Worm (Caenorhabditis elegans): ENCODE results near the gene F16B4.4.

- TF ChIP-seq dpl-1 (GFP tag; optimal IDR thresholded peaks at IDR 0.05) = no peak
- no peak for TF ChIP-seq nhr-76 (tag; optimal IDR thresholded peaks at IDR 0.05)
- TF ChIP-seq fos-1 (tag; optimal IDR thresholded peaks at IDR 0.05) = no peak
- no peak for TF ChIP-seq C34B4.2 (tag; optimal IDR thresholded peaks at IDR 0.05)
- no peak for TF ChIP-seq zip-4 (GFP tag; optimal IDR thresholded peaks at IDR 0.05)
- TF ChIP-seq ceh-82 (tag; optimal IDR thresholded peaks at IDR 0.05) = no peak
- no peak for TF ChIP-seq unc-62 (GFP tag; optimal IDR thresholded peaks at IDR 0.05)
- no peak for TF ChIP-seq tbx-2 (tag; optimal IDR thresholded peaks at IDR 0.05)
- TF ChIP-seq ztf-11 (tag; optimal IDR thresholded peaks at IDR 0.05) = no peak
- no peak for TF ChIP-seq fkh-10 (GFP tag; optimal IDR thresholded peaks at IDR 0.05)
These were observed at the start of gene F16B4.4 for ce11 chrV:1593799-1594420.

Measured in whole organism, L1 larva.